Worm (Caenorhabditis elegans) whole organism, L2 larva: ENCODE results near the gene slcr-46.3.

Experiments used
- aly-2 ChIP-seq: fragments of 150-350 bp; optimal IDR thresholded peaks from 2 replicates; lab custom pipeline; 2014; ENCODE audit warnings: missing biosample characterization, missing genetic modification characterization
- ama-1 ChIP-seq: fragments of 150-350 bp; optimal IDR thresholded peaks from 2 replicates; lab custom pipeline; 2018; ENCODE audit warnings: inconsistent platforms
- blmp-1 ChIP-seq: sonication (generic microtip); optimal IDR thresholded peaks from 2 replicates; lab custom pipeline; 2017; ENCODE audit warnings: missing genetic modification characterization, mild to moderate bottlenecking, missing compliant biosample characterization, antibody characterized with exemption, moderate library complexity; ENCODE audit not compliant: insufficient read depth
- ceh-16 ChIP-seq: fragments of 150-350 bp; optimal IDR thresholded peaks from 2 replicates; lab custom pipeline; 2014; ENCODE audit warnings: missing biosample characterization, missing genetic modification characterization
- lin-13 ChIP-seq: fragments of 150-350 bp; optimal IDR thresholded peaks from 2 replicates; lab custom pipeline; 2014; ENCODE audit warnings: missing biosample characterization, missing genetic modification reagents, missing genetic modification characterization
- nhr-10 ChIP-seq: sonication (generic microtip); optimal IDR thresholded peaks from 2 replicates; lab custom pipeline; 2017; ENCODE audit warnings: missing biosample characterization, missing genetic modification characterization
- nhr-12 ChIP-seq: fragments of 150-350 bp; optimal IDR thresholded peaks from 2 replicates; lab custom pipeline; 2014; ENCODE audit warnings: missing biosample characterization, missing genetic modification characterization
- nhr-129 ChIP-seq: fragments of 150-350 bp; optimal IDR thresholded peaks from 2 replicates; lab custom pipeline; 2014; ENCODE audit warnings: missing biosample characterization, missing genetic modification characterization
- nhr-25 ChIP-seq: fragments of 150-350 bp; sonication (generic microtip); optimal IDR thresholded peaks from 3 replicates; lab custom pipeline; 2014; ENCODE audit warnings: missing biosample characterization, missing genetic modification characterization
- nhr-77 ChIP-seq: fragments of 150-350 bp; optimal IDR thresholded peaks from 2 replicates; lab custom pipeline; 2014; ENCODE audit warnings: missing biosample characterization, missing genetic modification characterization
- peb-1 ChIP-seq: fragments of 150-350 bp; optimal IDR thresholded peaks from 2 replicates; lab custom pipeline; 2014; ENCODE audit warnings: missing biosample characterization, missing genetic modification characterization
- sem-4 ChIP-seq: fragments of 150-350 bp; optimal IDR thresholded peaks from 2 replicates; lab custom pipeline; 2014; ENCODE audit warnings: missing biosample characterization, missing genetic modification reagents, missing genetic modification characterization
- unc-62 ChIP-seq: fragments of 150-350 bp; optimal IDR thresholded peaks from 2 replicates; lab custom pipeline; 2014; ENCODE audit warnings: missing biosample characterization, missing genetic modification reagents, missing genetic modification characterization

ce11 chrV:9757884-9758283 is 34.0 kb upstream of the slcr-46.3 start, which contains the start of gene F58E6.11:
- TF ChIP-seq nhr-12, result no peak
- no peak for TF ChIP-seq peb-1
- TF ChIP-seq nhr-10, result no peak
- TF ChIP-seq nhr-129 (tag; lab: Kevin White, UChicago), result no peak
- TF ChIP-seq aly-2 (tag; lab: Kevin White, UChicago), result no peak
- no peak for TF ChIP-seq unc-62 (GFP tag; lab: Kevin White, UChicago)
- TF ChIP-seq nhr-25 (tag; lab: Kevin White, UChicago), result no peak
- no peak for TF ChIP-seq nhr-77 (tag; lab: Kevin White, UChicago)
- TF ChIP-seq ama-1 (lab: Kevin White, UChicago), result no peak
- TF ChIP-seq ceh-16 (tag; lab: Kevin White, UChicago), result no peak
- TF ChIP-seq lin-13 (GFP tag; lab: Kevin White, UChicago), result no peak
- TF ChIP-seq blmp-1 (tag; lab: Kevin White, UChicago), result no peak
- TF ChIP-seq sem-4 (tag; lab: Kevin White, UChicago), result no peak
